Fruit fly (Drosophila melanogaster): Measurements from ENCODE around the gene Rab7.

Gene Rab7

dm6 chr3R:24038736-24039556 is 46.1 kb downstream of the Rab7 start, which contains the start of gene Miro (continued):
- TF ChIP-seq CG15336 (GFP tag; IDR thresholded peaks at IDR 0.05) (no peak), CG8632 (GFP tag; optimal IDR thresholded peaks at IDR 0.05) (peak; percentile 13), Smox (GFP tag; optimal IDR thresholded peaks at IDR 0.05) (no peak), fkh (GFP tag; optimal IDR thresholded peaks at IDR 0.05) (peak; percentile 34), CG9139 (GFP tag; optimal IDR thresholded peaks at IDR 0.05) (no peak), CG6808 (GFP tag; optimal IDR thresholded peaks at IDR 0.05) (peak; percentile 25), eg (GFP tag; IDR thresholded peaks at IDR 0.05) (0 out of 3 replicates have a peak, but pooled peaks have one; percentile 11), CG10669 (GFP tag; optimal IDR thresholded peaks at IDR 0.05) (no peak), Sox14 (GFP tag; optimal IDR thresholded peaks at IDR 0.05) (peak; percentile 57), fd85E (GFP tag; optimal IDR thresholded peaks at IDR 0.05) (no peak), Ets96B (tag; optimal IDR thresholded peaks at IDR 0.05) (no peak), Sox15 (GFP tag; optimal IDR thresholded peaks at IDR 0.05) (no peak), fd59A (GFP tag; optimal IDR thresholded peaks at IDR 0.05) (no peak), CG4318 (GFP tag; optimal IDR thresholded peaks at IDR 0.05) (no peak), Eip78C (GFP tag) (peak; percentile 82), spab (GFP tag; optimal IDR thresholded peaks at IDR 0.05) (no peak)
